Fruit fly (Drosophila melanogaster): Measurements from ENCODE around the gene ND-75.

Gene ND-75

dm6 chrX:8242298-8242697, 9.2 kb downstream of the ND-75 start, which contains the start of gene Trxr1 (continued):
- TF ChIP-seq CG4282 (GFP tag; optimal IDR thresholded peaks at IDR 0.05) = no peak
- no peak for TF ChIP-seq Dfd (GFP tag; optimal IDR thresholded peaks at IDR 0.05)
- no peak for TF ChIP-seq tx (GFP tag; optimal IDR thresholded peaks at IDR 0.05)
- no peak for TF ChIP-seq CG18619 (GFP tag; optimal IDR thresholded peaks at IDR 0.05)
- TF ChIP-seq CG6689 (GFP tag; IDR thresholded peaks at IDR 0.05) = no peak
- no peak for TF ChIP-seq CG8388 (GFP tag; optimal IDR thresholded peaks at IDR 0.05)
- TF ChIP-seq yki (optimal IDR thresholded peaks at IDR 0.05) = no peak
- TF ChIP-seq CG34422 (GFP tag; IDR thresholded peaks at IDR 0.05) = no peak
- TF ChIP-seq CG17361 (GFP tag; IDR thresholded peaks at IDR 0.05) = no peak
- TF ChIP-seq chn (GFP tag; optimal IDR thresholded peaks at IDR 0.05) = no peak
- no peak for TF ChIP-seq CG1832 (GFP tag; optimal IDR thresholded peaks at IDR 0.05)
- TF ChIP-seq Dip2 (GFP tag; IDR thresholded peaks at IDR 0.05) = no peak
- TF ChIP-seq CG11504 (tag; optimal IDR thresholded peaks at IDR 0.05) = no peak
- TF ChIP-seq bsh (GFP tag; optimal IDR thresholded peaks at IDR 0.05) = no peak
- TF ChIP-seq CG7987 (GFP tag; optimal IDR thresholded peaks at IDR 0.05) = no peak
- TF ChIP-seq hth (optimal IDR thresholded peaks at IDR 0.05) = no peak
- no peak for TF ChIP-seq CG6765 (GFP tag; optimal IDR thresholded peaks at IDR 0.05)
- no peak for TF ChIP-seq bigmax (GFP tag; optimal IDR thresholded peaks at IDR 0.05)
- TF ChIP-seq Kr (GFP tag; optimal IDR thresholded peaks at IDR 0.05) = no peak
- no peak for TF ChIP-seq CG17912 (GFP tag; optimal IDR thresholded peaks at IDR 0.05)
- TF ChIP-seq CG31224 (GFP tag; IDR thresholded peaks at IDR 0.05) = no peak
- no peak for TF ChIP-seq Asciz (GFP tag; optimal IDR thresholded peaks at IDR 0.05)
- TF ChIP-seq CG9215 (GFP tag; IDR thresholded peaks at IDR 0.05) = no peak
- TF ChIP-seq CG14014 (GFP tag; IDR thresholded peaks at IDR 0.05) = no peak
- no peak for TF ChIP-seq br (optimal IDR thresholded peaks at IDR 0.05)
- TF ChIP-seq exex (tag; optimal IDR thresholded peaks at IDR 0.05) = no peak
- TF ChIP-seq CG10147 (GFP tag; optimal IDR thresholded peaks at IDR 0.05) = peak; percentile 1
- TF ChIP-seq CG34376 (GFP tag; optimal IDR thresholded peaks at IDR 0.05) = no peak
- no peak for TF ChIP-seq gt (GFP tag; IDR thresholded peaks at IDR 0.05)
- TF ChIP-seq run (tag; optimal IDR thresholded peaks at IDR 0.05) = no peak
- peak; percentile 66 for TF ChIP-seq Deaf1 (tag; optimal IDR thresholded peaks at IDR 0.05)
- TF ChIP-seq CG9797 (GFP tag; optimal IDR thresholded peaks at IDR 0.05) = peak; percentile 64
- no peak for TF ChIP-seq tll (GFP tag; optimal IDR thresholded peaks at IDR 0.05)
- no peak for TF ChIP-seq dm (GFP tag; optimal IDR thresholded peaks at IDR 0.05)
- TF ChIP-seq CG31441 (GFP tag; IDR thresholded peaks at IDR 0.05) = no peak
- TF ChIP-seq Abd-B (GFP tag; optimal IDR thresholded peaks at IDR 0.05) = no peak
- TF ChIP-seq CG17829 (tag; optimal IDR thresholded peaks at IDR 0.05) = no peak
- TF ChIP-seq CG16813 (GFP tag; IDR thresholded peaks at IDR 0.05; ENCODE audit: partially characterized antibody) = peak; percentile 62
- no peak for TF ChIP-seq sens (GFP tag)
- no peak for TF ChIP-seq CG8290 (GFP tag; optimal IDR thresholded peaks at IDR 0.05)
- TF ChIP-seq CG8290 (tag; optimal IDR thresholded peaks at IDR 0.05) = peak in 1 of 2 experiments; percentile 15
- peak; percentile 57; the same call in 2 of the 3 replicates for TF ChIP-seq knrl (GFP tag; IDR thresholded peaks at IDR 0.05; ENCODE audit: partially characterized antibody)
- peak; percentile 81 for TF ChIP-seq CG15514 (GFP tag; optimal IDR thresholded peaks at IDR 0.05)
- no peak for TF ChIP-seq CG4328 (GFP tag; optimal IDR thresholded peaks at IDR 0.05)
- no peak for TF ChIP-seq YL-1 (GFP tag; optimal IDR thresholded peaks at IDR 0.05)
- peak; percentile 10 for TF ChIP-seq Myb (GFP tag; optimal IDR thresholded peaks at IDR 0.05)
- TF ChIP-seq NFAT (GFP tag; IDR thresholded peaks at IDR 0.05) = no peak
- TF ChIP-seq CG1792 (GFP tag; optimal IDR thresholded peaks at IDR 0.05) = no peak
- no peak for TF ChIP-seq CG2678 (tag; optimal IDR thresholded peaks at IDR 0.05)
- no peak for TF ChIP-seq CG3838 (GFP tag; optimal IDR thresholded peaks at IDR 0.05)
- no peak for TF ChIP-seq gcm (GFP tag; optimal IDR thresholded peaks at IDR 0.05)
- TF ChIP-seq da (GFP tag; optimal IDR thresholded peaks at IDR 0.05) = no peak
- no peak for TF ChIP-seq CG13624 (GFP tag; optimal IDR thresholded peaks at IDR 0.05)
